Worm (Caenorhabditis elegans): ENCODE measurements around the gene mdt-28.

DNA sequence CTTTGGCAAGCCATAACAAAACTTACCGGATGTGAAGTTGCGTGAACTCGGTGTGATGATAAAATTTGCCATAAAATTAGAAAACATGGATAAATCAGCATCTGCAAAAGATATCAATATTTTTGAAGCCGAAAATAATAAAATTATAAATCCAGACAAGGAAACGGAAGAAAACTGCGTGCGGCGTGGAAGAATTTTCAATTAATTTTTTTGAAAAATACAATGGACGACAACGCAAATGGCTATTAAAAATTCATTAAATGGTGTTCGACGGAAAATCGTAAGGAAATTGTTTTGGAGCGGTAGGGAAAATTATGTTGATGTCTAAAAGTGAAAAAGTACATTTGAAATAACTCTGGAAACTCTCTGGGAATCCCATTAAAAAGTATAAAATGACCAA is 16.2 kb downstream of the mdt-28 start, which contains the start of gene acr-18:
- no peak for TF ChIP-seq ceh-82 (tag; optimal IDR thresholded peaks at IDR 0.05)
- TF ChIP-seq ama-1 (optimal IDR thresholded peaks at IDR 0.05) = no peak
- TF ChIP-seq aly-2 (tag; optimal IDR thresholded peaks at IDR 0.05) = no peak
- TF ChIP-seq nhr-28 (tag; optimal IDR thresholded peaks at IDR 0.05) = no peak
- TF ChIP-seq nhr-11 (tag; optimal IDR thresholded peaks at IDR 0.05) = no peak
- TF ChIP-seq skn-1 (tag; optimal IDR thresholded peaks at IDR 0.05) = no peak

Data from whole organism, L3 larva.